Worm (Caenorhabditis elegans) whole organism, L3 larva: ENCODE measurements around the gene F07C4.10.

Experiments used
- ama-1 ChIP-seq: fragments of 150-350 bp; optimal IDR thresholded peaks from 2 replicates; lab custom pipeline; 2018
- daf-12 ChIP-seq: fragments of 150-350 bp; optimal IDR thresholded peaks from 2 replicates; lab custom pipeline; 2014; ENCODE audit warnings: missing biosample characterization, missing genetic modification reagents, missing genetic modification characterization
- egl-27 ChIP-seq: sonication (generic microtip); optimal IDR thresholded peaks from 4 replicates; lab custom pipeline; 2017; ENCODE audit warnings: missing biosample characterization, missing genetic modification reagents, missing genetic modification characterization
- fkh-10 ChIP-seq: sonication (generic microtip); optimal IDR thresholded peaks from 2 replicates; lab custom pipeline; 2017; ENCODE audit warnings: missing biosample characterization, missing genetic modification reagents, missing genetic modification characterization
- jun-1 ChIP-seq: fragments of 150-350 bp; optimal IDR thresholded peaks from 2 replicates; lab custom pipeline; 2014; ENCODE audit warnings: missing biosample characterization, missing genetic modification reagents, missing genetic modification characterization
- lin-39 ChIP-seq: fragments of 150-350 bp; optimal IDR thresholded peaks from 2 replicates; lab custom pipeline; 2018; ENCODE audit warnings: missing biosample characterization, missing genetic modification reagents, missing genetic modification characterization
- mdl-1 ChIP-seq: fragments of 150-350 bp; optimal IDR thresholded peaks from 2 replicates; lab custom pipeline; 2014; ENCODE audit warnings: missing biosample characterization, missing genetic modification characterization
- mml-1 ChIP-seq: fragments of 150-350 bp; sonication (generic microtip); optimal IDR thresholded peaks from 3 replicates; lab custom pipeline; 2014; ENCODE audit warnings: missing biosample characterization, missing genetic modification characterization
- nfya-1 ChIP-seq: sonication (generic microtip); optimal IDR thresholded peaks from 2 replicates; lab custom pipeline; 2017; ENCODE audit warnings: missing genetic modification characterization, mild to moderate bottlenecking, missing compliant biosample characterization, antibody characterized with exemption, moderate library complexity; ENCODE audit not compliant: insufficient read depth
- nhr-11 ChIP-seq: fragments of 150-350 bp; optimal IDR thresholded peaks from 2 replicates; lab custom pipeline; 2014; ENCODE audit warnings: missing biosample characterization, missing genetic modification characterization
- nhr-237 ChIP-seq: fragments of 150-350 bp; optimal IDR thresholded peaks from 2 replicates; lab custom pipeline; 2014; ENCODE audit warnings: missing biosample characterization, missing genetic modification characterization
- pha-4 ChIP-seq: fragments of 150-350 bp; optimal IDR thresholded peaks from 2 replicates; lab custom pipeline; 2014; ENCODE audit warnings: missing biosample characterization, missing genetic modification reagents, missing genetic modification characterization
- unc-62 ChIP-seq: fragments of 150-350 bp; sonication (generic microtip); optimal IDR thresholded peaks from 4 replicates; lab custom pipeline; 2014; ENCODE audit warnings: missing biosample characterization, missing genetic modification reagents, missing genetic modification characterization
- ztf-11 ChIP-seq: fragments of 150-350 bp; optimal IDR thresholded peaks from 2 replicates; lab custom pipeline; 2014; ENCODE audit warnings: missing biosample characterization, missing genetic modification characterization

DNA sequence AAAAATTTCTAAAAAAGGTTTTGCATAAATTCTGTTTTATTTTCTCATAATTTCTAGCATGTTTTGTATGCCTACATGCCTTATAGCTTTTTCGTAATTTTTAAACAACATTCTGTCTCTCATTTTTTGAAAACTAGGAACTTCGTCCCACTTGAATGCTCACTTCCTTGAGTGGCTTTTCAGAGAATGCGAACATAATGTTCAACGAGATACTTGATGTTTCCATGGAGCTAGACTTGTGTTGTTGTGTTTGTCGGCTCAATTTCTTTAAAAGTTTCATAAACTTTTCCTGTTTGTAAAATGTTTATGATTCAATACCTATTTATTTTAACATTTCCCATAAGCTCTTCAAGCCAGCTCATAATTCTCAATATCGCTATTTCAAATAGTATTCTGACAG lies 34.8 kb downstream of the F07C4.10 start, which contains the start of gene clec-213:
- no peak for TF ChIP-seq unc-62 (GFP tag; lab: Kevin White, UChicago)
- TF ChIP-seq nhr-11 (tag; lab: Kevin White, UChicago), result no peak
- TF ChIP-seq nfya-1 (tag; lab: Kevin White, UChicago), result no peak
- no peak for TF ChIP-seq jun-1 (tag; lab: Kevin White, UChicago)
- no peak for TF ChIP-seq pha-4 (tag; lab: Kevin White, UChicago)
- no peak for TF ChIP-seq ztf-11 (tag; lab: Kevin White, UChicago)
- TF ChIP-seq nhr-237 (tag; lab: Kevin White, UChicago), result no peak
- TF ChIP-seq egl-27 (tag; lab: Kevin White, UChicago), result no peak
- no peak for TF ChIP-seq fkh-10 (GFP tag; lab: Kevin White, UChicago)
- no peak for TF ChIP-seq daf-12 (tag; lab: Kevin White, UChicago)
- no peak for TF ChIP-seq mml-1 (tag; lab: Kevin White, UChicago)
- no peak for TF ChIP-seq mdl-1
- TF ChIP-seq lin-39 (tag; lab: Kevin White, UChicago), result no peak
- no peak for TF ChIP-seq ama-1
